In the genomic region with DNA sequence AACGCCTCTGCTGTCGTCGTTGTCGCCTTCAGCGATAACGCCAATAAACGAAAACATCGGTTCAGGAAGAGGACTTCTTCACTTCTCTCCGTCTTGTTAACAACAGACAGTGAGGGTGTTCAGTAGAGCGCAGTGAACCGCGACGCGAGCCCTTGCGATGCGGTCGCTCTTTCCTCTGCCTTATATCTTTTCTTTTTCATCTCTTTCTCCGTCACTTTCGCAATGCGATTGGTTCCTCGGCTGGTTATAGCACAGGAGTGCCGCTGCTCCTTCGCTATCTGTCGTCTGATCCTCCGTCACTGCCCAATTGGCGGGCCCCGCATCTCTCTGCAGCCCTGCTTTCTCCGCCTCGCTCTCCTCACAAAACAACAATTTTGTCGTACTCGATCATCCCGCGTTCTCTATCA, we compare ENCODE assay signal across 2 worm cellular contexts.
TF ChIP-seq lines count a peak whose summit lies in the region.

No protein-coding gene starts in this region.

TF ChIP-seq in whole organism, L1 larva, 84 proteins besides CTCF, POLR2A, EP300 and RAD21 (continued from another document):
- no peak for TF ChIP-seq Y116A8C.19 (tag; optimal IDR thresholded peaks at IDR 0.05; lab: Kevin White, UChicago; ENCODE audit: borderline replicate concordance)
- TF ChIP-seq nhr-28 (tag; optimal IDR thresholded peaks at IDR 0.05; lab: Kevin White, UChicago), result no peak
- no peak for TF ChIP-seq C34B4.2 (tag; optimal IDR thresholded peaks at IDR 0.05; lab: Kevin White, UChicago)
- TF ChIP-seq efl-1 (optimal IDR thresholded peaks at IDR 0.05; lab: Kevin White, UChicago), result peak; percentile 64 to 73
- TF ChIP-seq efl-1 (GFP tag; optimal IDR thresholded peaks at IDR 0.05 in 1 of 2; lab: Kevin White, UChicago), result peak; percentile 46 to 53
- TF ChIP-seq mef-2 (tag; optimal IDR thresholded peaks at IDR 0.05; lab: Kevin White, UChicago), result peak; percentile 50
- no peak for TF ChIP-seq sptf-1 (tag; optimal IDR thresholded peaks at IDR 0.05; lab: Kevin White, UChicago)
- TF ChIP-seq nhr-76 (tag; optimal IDR thresholded peaks at IDR 0.05; lab: Kevin White, UChicago), result no peak
- peak; percentile 71 for TF ChIP-seq nhr-47 (tag; optimal IDR thresholded peaks at IDR 0.05; lab: Kevin White, UChicago)
- no peak for TF ChIP-seq alr-1 (tag; optimal IDR thresholded peaks at IDR 0.05; lab: Kevin White, UChicago; ENCODE audit: borderline replicate concordance)
- peak; percentile 15 for TF ChIP-seq irx-1 (tag; optimal IDR thresholded peaks at IDR 0.05; lab: Kevin White, UChicago)
- TF ChIP-seq ceh-90 (tag; optimal IDR thresholded peaks at IDR 0.05; lab: Kevin White, UChicago), result no peak
- peak; percentile 34 for TF ChIP-seq pax-3 (tag; optimal IDR thresholded peaks at IDR 0.05; lab: Kevin White, UChicago)
- TF ChIP-seq lin-35 (GFP tag; optimal IDR thresholded peaks at IDR 0.05; lab: Kevin White, UChicago), result peak; percentile 48 to 68
- TF ChIP-seq elt-3 (tag; optimal IDR thresholded peaks at IDR 0.05; lab: Kevin White, UChicago), result no peak
- peak; percentile 94 for TF ChIP-seq lin-14 (GFP tag; optimal IDR thresholded peaks at IDR 0.05; lab: Kevin White, UChicago)
- peak; percentile 62 for TF ChIP-seq xbp-1 (tag; optimal IDR thresholded peaks at IDR 0.05; lab: Kevin White, UChicago)
- TF ChIP-seq hlh-17 (GFP tag; optimal IDR thresholded peaks at IDR 0.05; lab: Kevin White, UChicago; ENCODE audit: borderline replicate concordance), result no peak
- peak in 1 of 2 experiments; percentile 41 for TF ChIP-seq mdl-1 (tag; optimal IDR thresholded peaks at IDR 0.05; lab: Kevin White, UChicago)
- peak; percentile 64 for TF ChIP-seq lin-15B (tag; optimal IDR thresholded peaks at IDR 0.05; lab: Kevin White, UChicago)
- peak; percentile 68 for TF ChIP-seq nhr-77 (tag; optimal IDR thresholded peaks at IDR 0.05; lab: Kevin White, UChicago)
- no peak for TF ChIP-seq aha-1 (tag; optimal IDR thresholded peaks at IDR 0.05; lab: Kevin White, UChicago)
- TF ChIP-seq ceh-82 (tag; optimal IDR thresholded peaks at IDR 0.05; lab: Kevin White, UChicago), result peak; percentile 53 to 89 (median 61)
- no peak for TF ChIP-seq ets-5 (GFP tag; IDR thresholded peaks at IDR 0.05; lab: Robert Waterston, UW)

TF ChIP-seq in whole organism, young adult, 124 proteins besides CTCF, POLR2A, EP300 and RAD21 (continued from another document):
- TF ChIP-seq snpc-1.1 (tag; optimal IDR thresholded peaks at IDR 0.05; lab: Kevin White, UChicago; ENCODE audit: insufficient read depth), result no peak
- no peak for TF ChIP-seq sea-2 (GFP tag; IDR thresholded peaks at IDR 0.05; lab: Robert Waterston, UW)
- TF ChIP-seq ztf-28 (GFP tag; IDR thresholded peaks at IDR 0.05; lab: Robert Waterston, UW), result no peak
- no peak for TF ChIP-seq madf-8 (GFP tag; conservative IDR thresholded peaks at IDR 0.05; lab: Robert Waterston, UW)
- TF ChIP-seq T07F8.4 (tag; optimal IDR thresholded peaks at IDR 0.05; lab: Kevin White, UChicago), result no peak
- TF ChIP-seq hmg-20 (GFP tag; IDR thresholded peaks at IDR 0.05; lab: Robert Waterston, UW), result 0 out of 2 replicates have a peak, but pooled peaks have one; percentile 20
- no peak for TF ChIP-seq bed-2 (GFP tag; IDR thresholded peaks at IDR 0.05; lab: Robert Waterston, UW)
- TF ChIP-seq sdz-38 (tag; optimal IDR thresholded peaks at IDR 0.05; lab: Kevin White, UChicago), result no peak
- TF ChIP-seq C06A6.2 (GFP tag; conservative IDR thresholded peaks at IDR 0.05; lab: Robert Waterston, UW), result no peak
- no peak for TF ChIP-seq attf-6 (GFP tag; IDR thresholded peaks at IDR 0.05; lab: Robert Waterston, UW)
- no peak for TF ChIP-seq tbx-9 (tag; optimal IDR thresholded peaks at IDR 0.05; lab: Kevin White, UChicago; ENCODE audit: borderline replicate concordance)
- peak; percentile 17 for TF ChIP-seq snpc-3.4 (tag; optimal IDR thresholded peaks at IDR 0.05; lab: Kevin White, UChicago)
- TF ChIP-seq rcor-1 (GFP tag; IDR thresholded peaks at IDR 0.05; lab: Robert Waterston, UW), result peak; percentile 56; the same call in 1 of the 2 replicates
- no peak for TF ChIP-seq attf-3 (GFP tag; conservative IDR thresholded peaks at IDR 0.05; lab: Robert Waterston, UW)
- no peak for TF ChIP-seq nhr-90 (tag; optimal IDR thresholded peaks at IDR 0.05; lab: Kevin White, UChicago)
- no peak for TF ChIP-seq ceh-40 (GFP tag; IDR thresholded peaks at IDR 0.05; lab: Robert Waterston, UW)
- TF ChIP-seq K11D2.4 (GFP tag; IDR thresholded peaks at IDR 0.05; lab: Robert Waterston, UW), result peak; percentile 53
